Fruit fly (Drosophila melanogaster) whole organism, embryonic: ENCODE data around the gene Nup153.

Experiments used
- Adf1 ChIP-seq: fragments of 200-800 bp; sonication (Bioruptor generic); IDR thresholded peaks from 2 replicates; pipeline ENCODE4 v1.3.6; 2022; ENCODE audit warnings: missing biosample characterization, missing genetic modification characterization
- B-H1 ChIP-seq: fragments of 200-800 bp; sonication (Bioruptor generic); IDR thresholded peaks from 3 replicates; pipeline ENCODE4 v1.3.6; 2022; ENCODE audit warnings: missing biosample characterization, missing genetic modification characterization
- B-H2 ChIP-seq: fragments of 200-800 bp; sonication (Bioruptor generic); optimal IDR thresholded peaks from 2 replicates; lab custom pipeline; 2018; ENCODE audit warnings: missing biosample characterization, mild to moderate bottlenecking, missing genetic modification characterization
- CG10147 ChIP-seq: fragments of 200-800 bp; sonication (Bioruptor generic); optimal IDR thresholded peaks from 2 replicates; lab custom pipeline; 2019; ENCODE audit warnings: missing biosample characterization, mild to moderate bottlenecking, missing genetic modification characterization, moderate library complexity
- CG11398 ChIP-seq: fragments of 200-800 bp; sonication (Bioruptor generic); optimal IDR thresholded peaks from 2 replicates; lab custom pipeline; 2016; ENCODE audit warnings: missing biosample characterization, missing genetic modification characterization
- CG12219 ChIP-seq: fragments of 200-800 bp; sonication (Bioruptor generic); optimal IDR thresholded peaks from 3 replicates; lab custom pipeline; 2018; ENCODE audit warnings: missing biosample characterization, mild to moderate bottlenecking, missing genetic modification characterization
- CG13296 ChIP-seq: fragments of 200-800 bp; sonication (Bioruptor generic); optimal IDR thresholded peaks from 3 replicates; lab custom pipeline; 2018; ENCODE audit warnings: missing biosample characterization, mild to moderate bottlenecking, missing genetic modification characterization
- CG16815 ChIP-seq: fragments of 200-800 bp; sonication (Bioruptor generic); optimal IDR thresholded peaks from 3 replicates; lab custom pipeline; 2017; ENCODE audit warnings: missing biosample characterization, mild to moderate bottlenecking, missing genetic modification characterization
- CG1792 ChIP-seq: fragments of 200-800 bp; sonication (Bioruptor generic); optimal IDR thresholded peaks from 2 replicates; lab custom pipeline; 2016; ENCODE audit warnings: missing biosample characterization, missing genetic modification characterization
- CG18619 ChIP-seq: fragments of 200-800 bp; sonication (Bioruptor generic); optimal IDR thresholded peaks from 3 replicates; lab custom pipeline; 2017; ENCODE audit warnings: missing biosample characterization, mild to moderate bottlenecking, missing genetic modification characterization
- CG31365 ChIP-seq: fragments of 200-800 bp; sonication (Bioruptor generic); optimal IDR thresholded peaks from 2 replicates; lab custom pipeline; 2018; ENCODE audit warnings: missing biosample characterization, mild to moderate bottlenecking, missing genetic modification characterization
- CG4328 ChIP-seq: fragments of 200-800 bp; sonication (Bioruptor generic); optimal IDR thresholded peaks from 3 replicates; lab custom pipeline; 2017; ENCODE audit warnings: missing biosample characterization, missing genetic modification reagents, missing genetic modification characterization
- CG7786 ChIP-seq: fragments of 200-800 bp; sonication (Bioruptor generic); optimal IDR thresholded peaks from 2 replicates; lab custom pipeline; 2016; ENCODE audit warnings: missing biosample characterization, missing genetic modification characterization
- CG7839 ChIP-seq: fragments of 200-800 bp; sonication (Bioruptor generic); optimal IDR thresholded peaks from 3 replicates; lab custom pipeline; 2018; ENCODE audit warnings: missing biosample characterization, mild to moderate bottlenecking, missing genetic modification characterization, moderate library complexity
- CG7987 ChIP-seq: fragments of 200-800 bp; sonication (Bioruptor generic); optimal IDR thresholded peaks from 2 replicates; lab custom pipeline; 2018; ENCODE audit warnings: missing biosample characterization, mild to moderate bottlenecking, missing genetic modification characterization, moderate library complexity
- CG8359 ChIP-seq: fragments of 200-800 bp; sonication (Bioruptor generic); optimal IDR thresholded peaks from 2 replicates; lab custom pipeline; 2017; ENCODE audit warnings: missing biosample characterization, mild to moderate bottlenecking, missing genetic modification characterization, borderline replicate concordance
- CG8388 ChIP-seq: fragments of 200-800 bp; sonication (Bioruptor generic); optimal IDR thresholded peaks from 2 replicates; lab custom pipeline; 2019; ENCODE audit warnings: missing biosample characterization, mild to moderate bottlenecking, missing genetic modification characterization, moderate library complexity
- CG9727 ChIP-seq: fragments of 200-800 bp; sonication (Bioruptor generic); optimal IDR thresholded peaks from 3 replicates; lab custom pipeline; 2017; ENCODE audit warnings: missing biosample characterization, mild to moderate bottlenecking, missing genetic modification characterization
- Chrac-16 ChIP-seq: fragments of 200-800 bp; sonication (Bioruptor generic); optimal IDR thresholded peaks from 3 replicates; lab custom pipeline; 2016; ENCODE audit warnings: missing biosample characterization, missing genetic modification characterization
- Drgx ChIP-seq: fragments of 200-800 bp; sonication (Bioruptor generic); IDR thresholded peaks from 2 replicates; pipeline ENCODE4 v1.3.6; 2022; ENCODE audit warnings: missing biosample characterization, missing genetic modification characterization
- ERR ChIP-seq: fragments of 200-800 bp; sonication (Bioruptor generic); optimal IDR thresholded peaks from 2 replicates; lab custom pipeline; 2016; ENCODE audit warnings: missing biosample characterization, missing genetic modification characterization
- Ets97D ChIP-seq: fragments of 200-800 bp; sonication (Bioruptor generic); optimal IDR thresholded peaks from 3 replicates; lab custom pipeline; 2016; ENCODE audit warnings: missing biosample characterization, missing genetic modification characterization
- GATAe ChIP-seq: fragments of 200-800 bp; sonication (Bioruptor generic); conservative IDR thresholded peaks from 2 replicates; pipeline ENCODE4 v1.3.6; 2022; ENCODE audit warnings: missing biosample characterization, missing genetic modification characterization
- Gsc ChIP-seq: fragments of 200-800 bp; sonication (Bioruptor generic); IDR thresholded peaks from 2 replicates; pipeline ENCODE4 v1.3.6; 2022; ENCODE audit warnings: missing biosample characterization, missing genetic modification characterization
- Hey ChIP-seq: fragments of 200-800 bp; sonication (Bioruptor generic); optimal IDR thresholded peaks from 3 replicates; lab custom pipeline; 2018; ENCODE audit warnings: missing biosample characterization, mild to moderate bottlenecking, missing genetic modification characterization
- HmgZ ChIP-seq: fragments of 200-800 bp; sonication (Bioruptor generic); optimal IDR thresholded peaks from 2 replicates; lab custom pipeline; 2018; ENCODE audit warnings: missing biosample characterization, mild to moderate bottlenecking, missing genetic modification characterization
- Lhr ChIP-seq: fragments of 200-800 bp; sonication (Bioruptor generic); optimal IDR thresholded peaks from 3 replicates; lab custom pipeline; 2017; ENCODE audit warnings: mild to moderate bottlenecking, missing biosample characterization, missing genetic modification reagents, missing genetic modification characterization
- MTF-1 ChIP-seq: fragments of 200-800 bp; sonication (Bioruptor generic); optimal IDR thresholded peaks from 2 replicates; lab custom pipeline; 2018; ENCODE audit warnings: missing biosample characterization, mild to moderate bottlenecking, missing genetic modification characterization, borderline replicate concordance
- Opbp ChIP-seq: fragments of 200-800 bp; sonication (Bioruptor generic); IDR thresholded peaks from 3 replicates; pipeline ENCODE4 v1.3.6; 2022; ENCODE audit warnings: missing biosample characterization, missing genetic modification characterization; ENCODE audit not compliant: partially characterized antibody
- Poxn ChIP-seq: fragments of 200-800 bp; sonication (Bioruptor generic); IDR thresholded peaks from 2 replicates; pipeline ENCODE4 v1.3.6; 2022; ENCODE audit warnings: missing biosample characterization, missing genetic modification characterization
- Six4 ChIP-seq: fragments of 200-800 bp; sonication (Bioruptor generic); optimal IDR thresholded peaks from 2 replicates; lab custom pipeline; 2016; ENCODE audit warnings: missing biosample characterization, missing genetic modification characterization
- Xbp1 ChIP-seq: fragments of 200-800 bp; sonication (Bioruptor generic); optimal IDR thresholded peaks from 3 replicates; lab custom pipeline; 2016; ENCODE audit warnings: missing biosample characterization, mild to moderate bottlenecking, missing genetic modification characterization
- Xrp1 ChIP-seq: fragments of 200-800 bp; sonication (Bioruptor generic); IDR thresholded peaks from 2 replicates; pipeline ENCODE4 v1.3.6; 2022; ENCODE audit warnings: missing biosample characterization, missing genetic modification characterization
- YL-1 ChIP-seq: fragments of 200-800 bp; sonication (Bioruptor generic); optimal IDR thresholded peaks from 3 replicates; lab custom pipeline; 2017; ENCODE audit warnings: missing biosample characterization, mild to moderate bottlenecking, missing genetic modification characterization
- ara ChIP-seq: fragments of 200-800 bp; sonication (Bioruptor generic); IDR thresholded peaks from 2 replicates; pipeline ENCODE4 v1.3.6; 2022; ENCODE audit warnings: missing biosample characterization, missing genetic modification characterization
- gce ChIP-seq: fragments of 200-800 bp; sonication (Bioruptor generic); IDR thresholded peaks from 3 replicates; pipeline ENCODE4 v1.3.6; 2022; ENCODE audit warnings: missing biosample characterization, missing genetic modification characterization
- gcm ChIP-seq: fragments of 200-800 bp; sonication (Bioruptor generic); optimal IDR thresholded peaks from 2 replicates; lab custom pipeline; 2019; ENCODE audit warnings: missing biosample characterization, mild to moderate bottlenecking, missing genetic modification characterization, moderate library complexity
- gsb-n ChIP-seq: fragments of 200-800 bp; sonication (Bioruptor generic); optimal IDR thresholded peaks from 3 replicates; lab custom pipeline; 2018; ENCODE audit warnings: missing biosample characterization, mild to moderate bottlenecking, missing genetic modification characterization
- her ChIP-seq: fragments of 200-800 bp; sonication (Bioruptor generic); optimal IDR thresholded peaks from 2 replicates; lab custom pipeline; 2016; ENCODE audit warnings: missing biosample characterization, missing genetic modification characterization
- odd ChIP-seq: fragments of 200-800 bp; sonication (Bioruptor generic); optimal IDR thresholded peaks from 2 replicates; lab custom pipeline; 2017; ENCODE audit warnings: missing biosample characterization, mild to moderate bottlenecking, missing genetic modification characterization
- pho ChIP-seq: fragments of 200-800 bp; sonication (Bioruptor generic); optimal IDR thresholded peaks from 2 replicates; lab custom pipeline; 2016; ENCODE audit warnings: missing biosample characterization, missing genetic modification characterization
- phol ChIP-seq: fragments of 200-800 bp; sonication (Bioruptor generic); optimal IDR thresholded peaks from 3 replicates; lab custom pipeline; 2018; ENCODE audit warnings: missing biosample characterization, mild to moderate bottlenecking, missing genetic modification characterization, moderate library complexity
- psq ChIP-seq: fragments of 200-800 bp; sonication (Bioruptor generic); optimal IDR thresholded peaks from 2 replicates; lab custom pipeline; 2017; ENCODE audit warnings: missing biosample characterization, missing genetic modification characterization
- repo ChIP-seq: fragments of 200-800 bp; sonication (Bioruptor generic); optimal IDR thresholded peaks from 2 replicates; lab custom pipeline; 2016; ENCODE audit warnings: missing biosample characterization, missing genetic modification characterization
- ro ChIP-seq: fragments of 200-800 bp; sonication (Bioruptor generic); IDR thresholded peaks from 2 replicates; pipeline ENCODE4 v1.3.6; 2022; ENCODE audit warnings: missing biosample characterization, missing genetic modification characterization
- row ChIP-seq: fragments of 200-800 bp; sonication (Bioruptor generic); IDR thresholded peaks from 3 replicates; pipeline ENCODE4 v1.3.6; 2022; ENCODE audit warnings: missing biosample characterization, missing genetic modification characterization
- seq ChIP-seq: fragments of 200-800 bp; sonication (Bioruptor generic); IDR thresholded peaks from 2 replicates; pipeline ENCODE4 v1.3.6; 2022; ENCODE audit warnings: missing biosample characterization, missing genetic modification characterization
- sima ChIP-seq: fragments of 200-800 bp; sonication (Bioruptor generic); optimal IDR thresholded peaks from 2 replicates; lab custom pipeline; 2016; ENCODE audit warnings: missing biosample characterization, missing genetic modification characterization
- wdn ChIP-seq: fragments of 200-800 bp; sonication (Bioruptor generic); IDR thresholded peaks from 2 replicates; pipeline ENCODE4 v1.3.6; 2022; ENCODE audit warnings: missing biosample characterization, missing genetic modification characterization

The Nup153 gene

dm6 chrX:16640260-16641100 is 41.4 kb downstream of the Nup153 start, which contains the start of the genes SNRPG and mthl1 (continued):
- peak; percentile 95 for TF ChIP-seq row
- TF ChIP-seq CG7786 (GFP tag; lab: Kevin White, UChicago) = peak; percentile 77
- peak; percentile 86 for TF ChIP-seq Lhr (GFP tag; lab: Kevin White, UChicago)
- no peak for TF ChIP-seq CG11398 (GFP tag; lab: Kevin White, UChicago)
- TF ChIP-seq phol (tag; lab: Kevin White, UChicago) = peak; percentile 84
- TF ChIP-seq Poxn = peak; percentile 65
- peak; percentile 68 for TF ChIP-seq Adf1 (GFP tag; lab: Robert Waterston, UW)
- peak; percentile 41 for TF ChIP-seq CG1792 (GFP tag; lab: Kevin White, UChicago)
- no peak for TF ChIP-seq Hey (tag; lab: Kevin White, UChicago)
- peak; percentile 8 for TF ChIP-seq CG7987
- peak; percentile 81 for TF ChIP-seq her (GFP tag; lab: Kevin White, UChicago)
- peak; percentile 15 for TF ChIP-seq CG31365 (tag; lab: Kevin White, UChicago)
- TF ChIP-seq gce (GFP tag; lab: Robert Waterston, UW) = peak; percentile 77; the same call in 2 of the 3 replicates
- TF ChIP-seq B-H1 = peak; percentile 88
- no peak for TF ChIP-seq odd
- peak; percentile 85 for TF ChIP-seq Ets97D (GFP tag; lab: Kevin White, UChicago)
- peak; percentile 60 for TF ChIP-seq CG9727 (GFP tag; lab: Kevin White, UChicago)
- peak; percentile 59 for TF ChIP-seq B-H2 (GFP tag; lab: Kevin White, UChicago)
- peak; percentile 87 for TF ChIP-seq Chrac-16 (GFP tag; lab: Kevin White, UChicago)
- TF ChIP-seq gcm = peak; percentile 19
- TF ChIP-seq YL-1 (GFP tag; lab: Kevin White, UChicago) = peak; percentile 56
- TF ChIP-seq Drgx (GFP tag; lab: Robert Waterston, UW) = peak; percentile 88
- no peak for TF ChIP-seq sima
- peak; percentile 37 for TF ChIP-seq HmgZ (tag; lab: Kevin White, UChicago)
- TF ChIP-seq repo (GFP tag; lab: Kevin White, UChicago) = peak; percentile 9
- TF ChIP-seq CG13296 (GFP tag; lab: Kevin White, UChicago) = peak; percentile 48
- peak; percentile 69 for TF ChIP-seq GATAe (GFP tag; lab: Robert Waterston, UW)
- TF ChIP-seq CG18619 (GFP tag; lab: Kevin White, UChicago) = peak; percentile 74
- TF ChIP-seq MTF-1 (GFP tag; lab: Kevin White, UChicago) = no peak
- peak; percentile 32 for TF ChIP-seq CG4328 (GFP tag; lab: Kevin White, UChicago)
- TF ChIP-seq CG8359 (GFP tag; lab: Kevin White, UChicago) = no peak
- peak; percentile 33 for TF ChIP-seq Six4 (GFP tag; lab: Kevin White, UChicago)
- TF ChIP-seq ara (GFP tag; lab: Robert Waterston, UW) = peak; percentile 90
- peak; percentile 55 for TF ChIP-seq gsb-n (tag; lab: Kevin White, UChicago)
- peak; percentile 88 for TF ChIP-seq Xbp1 (GFP tag; lab: Kevin White, UChicago)
- TF ChIP-seq CG16815 (GFP tag; lab: Kevin White, UChicago) = peak; percentile 83
- TF ChIP-seq CG12219 (GFP tag; lab: Kevin White, UChicago) = peak; percentile 23
- TF ChIP-seq psq (GFP tag; lab: Kevin White, UChicago) = peak; percentile 23
- TF ChIP-seq seq = peak; percentile 81
- TF ChIP-seq ro (GFP tag; lab: Robert Waterston, UW) = peak; percentile 78
- no peak for TF ChIP-seq ERR (GFP tag; lab: Kevin White, UChicago)
- peak; percentile 90 for TF ChIP-seq wdn (GFP tag; lab: Robert Waterston, UW)
- TF ChIP-seq CG7839 = peak; percentile 85
- peak; percentile 76 for TF ChIP-seq CG10147 (GFP tag; lab: Kevin White, UChicago)
- peak; percentile 81 for TF ChIP-seq pho (GFP tag; lab: Kevin White, UChicago)
- peak; percentile 87 for TF ChIP-seq Xrp1 (GFP tag; lab: Robert Waterston, UW)
- peak; percentile 38 for TF ChIP-seq CG8388
- TF ChIP-seq Gsc (GFP tag; lab: Robert Waterston, UW) = peak; percentile 92
- peak; percentile 70 for TF ChIP-seq Opbp
